Worm (Caenorhabditis elegans) whole organism, L1 larva: ENCODE results near the gene anp-1.

Source experiments
- C16A3.4 ChIP-seq: fragments of 150-350 bp; optimal IDR thresholded peaks from 2 replicates; lab custom pipeline; 2014; ENCODE audit warnings: missing biosample characterization, missing genetic modification characterization
- aha-1 ChIP-seq: fragments of 150-350 bp; optimal IDR thresholded peaks from 2 replicates; lab custom pipeline; 2014; ENCODE audit warnings: missing biosample characterization, missing genetic modification characterization
- alr-1 ChIP-seq: fragments of 200-800 bp; sonication (Bioruptor generic); optimal IDR thresholded peaks from 2 replicates; lab custom pipeline; 2018; ENCODE audit warnings: borderline replicate concordance, mild to moderate bottlenecking, missing genetic modification characterization, missing compliant biosample characterization
- blmp-1 ChIP-seq: fragments of 150-350 bp; optimal IDR thresholded peaks from 2 replicates; lab custom pipeline; 2014; ENCODE audit warnings: missing biosample characterization, missing genetic modification characterization
- ceh-63 ChIP-seq: fragments of 200-800 bp; sonication (Bioruptor generic); optimal IDR thresholded peaks from 2 replicates; lab custom pipeline; 2018; ENCODE audit warnings: mild to moderate bottlenecking, missing genetic modification characterization, missing compliant biosample characterization
- ceh-82 ChIP-seq, 3 experiments: fragments of 150-350 bp in 1 of 3; sonication (generic microtip) in 2 of 3; optimal IDR thresholded peaks; 2 replicates each; lab custom pipeline; 2014 to 2017; ENCODE audit warnings: missing biosample characterization in 3 of 3, missing genetic modification characterization in 3 of 3
- ces-1 ChIP-seq: fragments of 150-350 bp; optimal IDR thresholded peaks from 2 replicates; lab custom pipeline; 2014; ENCODE audit warnings: missing biosample characterization, missing genetic modification reagents, missing genetic modification characterization
- dpl-1 ChIP-seq, 3 experiments: fragments of 150-350 bp in 2 of 3; sonication (generic microtip) in 1 of 3; optimal IDR thresholded peaks; 2 replicates each; lab custom pipeline; 2014 to 2017; ENCODE audit warnings: missing biosample characterization in 3 of 3, missing genetic modification characterization in 3 of 3, missing genetic modification reagents in 3 of 3
- dsc-1 ChIP-seq: sonication (generic microtip); optimal IDR thresholded peaks from 2 replicates; lab custom pipeline; 2016; ENCODE audit warnings: mild to moderate bottlenecking, missing genetic modification characterization, missing compliant biosample characterization
- efl-3 ChIP-seq: fragments of 200-800 bp; sonication (Bioruptor generic); optimal IDR thresholded peaks from 2 replicates; lab custom pipeline; 2018; ENCODE audit warnings: mild to moderate bottlenecking, missing genetic modification characterization, missing compliant biosample characterization
- egl-27 ChIP-seq, 2 experiments: fragments of 150-350 bp in 1 of 2; sonication (generic microtip); optimal IDR thresholded peaks; 3 replicates each; lab custom pipeline; 2017 to 2018; ENCODE audit warnings: missing biosample characterization in 2 of 2, missing genetic modification characterization in 2 of 2, missing genetic modification reagents in 2 of 2
- elt-3 ChIP-seq, 6 experiments: fragments of 150-350 bp in 1 of 6; sonication (generic microtip); optimal IDR thresholded peaks; 2 replicates each; lab custom pipeline; 2017 to 2018; ENCODE audit warnings: missing biosample characterization in 6 of 6, missing genetic modification characterization in 6 of 6, inconsistent platforms in 1 of 6
- ets-5 ChIP-seq: fragments of 200-800 bp; sonication (Bioruptor generic); IDR thresholded peaks from 2 replicates; pipeline ENCODE4 v1.3.6; 2022; ENCODE audit warnings: missing genetic modification characterization, missing compliant biosample characterization
- fkh-10 ChIP-seq: sonication (generic microtip); optimal IDR thresholded peaks from 2 replicates; lab custom pipeline; 2017; ENCODE audit warnings: missing biosample characterization, missing genetic modification reagents, missing genetic modification characterization
- fkh-4 ChIP-seq: sonication (generic microtip); optimal IDR thresholded peaks from 2 replicates; lab custom pipeline; 2016; ENCODE audit warnings: missing compliant biosample characterization, missing genetic modification characterization, borderline replicate concordance
- fkh-8 ChIP-seq: sonication (generic microtip); optimal IDR thresholded peaks from 2 replicates; lab custom pipeline; 2016; ENCODE audit warnings: mild to moderate bottlenecking, missing genetic modification characterization, missing compliant biosample characterization
- fos-1 ChIP-seq: fragments of 150-350 bp; optimal IDR thresholded peaks from 2 replicates; lab custom pipeline; 2014; ENCODE audit warnings: missing biosample characterization, missing genetic modification characterization
- grh-1 ChIP-seq: fragments of 200-800 bp; sonication (Bioruptor generic); IDR thresholded peaks from 2 replicates; pipeline ENCODE4 v1.3.6; 2022; ENCODE audit warnings: missing genetic modification reagents, missing genetic modification characterization, missing compliant biosample characterization
- hpl-2 ChIP-seq: fragments of 150-350 bp; optimal IDR thresholded peaks from 2 replicates; lab custom pipeline; 2014; ENCODE audit warnings: missing biosample characterization, missing genetic modification reagents, missing genetic modification characterization
- lin-14 ChIP-seq: fragments of 200-800 bp; sonication (Bioruptor generic); optimal IDR thresholded peaks from 2 replicates; lab custom pipeline; 2018; ENCODE audit warnings: mild to moderate bottlenecking, missing genetic modification characterization, moderate library complexity, missing compliant biosample characterization
- lin-15B ChIP-seq: fragments of 150-350 bp; sonication (generic microtip); optimal IDR thresholded peaks from 3 replicates; lab custom pipeline; 2014; ENCODE audit warnings: missing biosample characterization, missing genetic modification characterization
- lin-35 ChIP-seq, 2 experiments: fragments of 150-350 bp; optimal IDR thresholded peaks; 2 replicates each; lab custom pipeline; 2014; ENCODE audit warnings: missing biosample characterization in 2 of 2, missing genetic modification characterization in 2 of 2, missing genetic modification reagents in 2 of 2
- lir-3 ChIP-seq: sonication (generic microtip); optimal IDR thresholded peaks from 2 replicates; lab custom pipeline; 2016; ENCODE audit warnings: mild to moderate bottlenecking, missing genetic modification characterization, moderate library complexity, missing compliant biosample characterization; ENCODE audit not compliant: poor library complexity
- lsy-2 ChIP-seq, 2 experiments: fragments of 150-350 bp; optimal IDR thresholded peaks; 2 replicates each; lab custom pipeline; 2014; ENCODE audit warnings: missing biosample characterization in 2 of 2, missing genetic modification characterization in 2 of 2
- mab-9 ChIP-seq: fragments of 200-800 bp; sonication (Bioruptor generic); IDR thresholded peaks from 2 replicates; pipeline ENCODE4 v1.3.6; 2022; ENCODE audit warnings: missing genetic modification reagents, missing genetic modification characterization, missing compliant biosample characterization
- nhr-11 ChIP-seq: fragments of 150-350 bp; optimal IDR thresholded peaks from 2 replicates; lab custom pipeline; 2014; ENCODE audit warnings: missing biosample characterization, missing genetic modification characterization
- nhr-19 ChIP-seq: fragments of 200-800 bp; sonication (Bioruptor generic); conservative IDR thresholded peaks from 2 replicates; pipeline ENCODE4 v1.3.6; 2022; ENCODE audit warnings: missing genetic modification characterization, missing compliant biosample characterization
- nhr-20 ChIP-seq: sonication (generic microtip); optimal IDR thresholded peaks from 2 replicates; lab custom pipeline; 2016; ENCODE audit warnings: mild to moderate bottlenecking, missing genetic modification characterization, missing compliant biosample characterization
- nhr-237 ChIP-seq: fragments of 150-350 bp; optimal IDR thresholded peaks from 2 replicates; lab custom pipeline; 2014; ENCODE audit warnings: missing biosample characterization, missing genetic modification characterization
- nhr-47 ChIP-seq: sonication (generic microtip); optimal IDR thresholded peaks from 2 replicates; lab custom pipeline; 2016; ENCODE audit warnings: mild to moderate bottlenecking, missing genetic modification characterization, moderate library complexity, missing compliant biosample characterization
- nhr-77 ChIP-seq: fragments of 150-350 bp; optimal IDR thresholded peaks from 2 replicates; lab custom pipeline; 2014; ENCODE audit warnings: missing biosample characterization, missing genetic modification characterization
- pag-3 ChIP-seq: sonication (generic microtip); optimal IDR thresholded peaks from 2 replicates; lab custom pipeline; 2017; ENCODE audit warnings: missing genetic modification characterization, mild to moderate bottlenecking, missing compliant biosample characterization, antibody characterized with exemption, borderline replicate concordance; ENCODE audit not compliant: insufficient read depth
- pax-3 ChIP-seq: fragments of 200-800 bp; sonication (Bioruptor generic); optimal IDR thresholded peaks from 2 replicates; lab custom pipeline; 2018; ENCODE audit warnings: mild to moderate bottlenecking, missing genetic modification characterization, moderate library complexity, missing compliant biosample characterization
- skn-1 ChIP-seq: fragments of 150-350 bp; optimal IDR thresholded peaks from 2 replicates; lab custom pipeline; 2014; ENCODE audit warnings: missing biosample characterization, missing genetic modification characterization
- snpc-4 ChIP-seq: fragments of 150-350 bp; optimal IDR thresholded peaks from 2 replicates; lab custom pipeline; 2014; ENCODE audit warnings: missing biosample characterization, missing genetic modification characterization
- snu-23 ChIP-seq: sonication (generic microtip); optimal IDR thresholded peaks from 2 replicates; lab custom pipeline; 2016; ENCODE audit warnings: missing genetic modification characterization, missing compliant biosample characterization
- swsn-7 ChIP-seq: sonication (generic microtip); optimal IDR thresholded peaks from 2 replicates; lab custom pipeline; 2016; ENCODE audit warnings: missing genetic modification characterization, missing compliant biosample characterization
- unc-62 ChIP-seq: fragments of 150-350 bp; optimal IDR thresholded peaks from 2 replicates; lab custom pipeline; 2014; ENCODE audit warnings: missing biosample characterization, missing genetic modification reagents, missing genetic modification characterization
- unc-86 ChIP-seq: sonication (generic microtip); optimal IDR thresholded peaks from 2 replicates; lab custom pipeline; 2016; ENCODE audit warnings: missing genetic modification characterization, missing compliant biosample characterization
- unc-98 ChIP-seq: fragments of 200-800 bp; sonication (Bioruptor generic); IDR thresholded peaks from 2 replicates; pipeline ENCODE4 v1.3.6; 2022; ENCODE audit warnings: missing genetic modification characterization, missing compliant biosample characterization
- xbp-1 ChIP-seq: sonication (generic microtip); optimal IDR thresholded peaks from 2 replicates; lab custom pipeline; 2016; ENCODE audit warnings: missing genetic modification characterization, missing compliant biosample characterization
- zag-1 ChIP-seq: fragments of 150-350 bp; optimal IDR thresholded peaks from 2 replicates; lab custom pipeline; 2014; ENCODE audit warnings: missing biosample characterization, missing genetic modification characterization
- ztf-11 ChIP-seq, 2 experiments: sonication (generic microtip); optimal IDR thresholded peaks; 2 replicates each; lab custom pipeline; 2016 to 2017; ENCODE audit warnings: missing genetic modification characterization in 2 of 2, missing biosample characterization in 1 of 2, missing compliant biosample characterization in 1 of 2

The anp-1 gene

ce11 chrV:12814481-12814882, 44.8 kb upstream of the anp-1 start (continued):
- TF ChIP-seq grh-1 (GFP tag; lab: Robert Waterston, UW) (no peak), pax-3 (tag; lab: Kevin White, UChicago) (peak; percentile 90), fkh-8 (tag; lab: Kevin White, UChicago) (peak; percentile 87), unc-62 (GFP tag; lab: Kevin White, UChicago) (no peak), aha-1 (tag; lab: Kevin White, UChicago) (no peak), nhr-237 (tag; lab: Kevin White, UChicago) (no peak), skn-1 (tag; lab: Kevin White, UChicago) (peak; percentile 44)
- TF ChIP-seq, all 84 proteins: peak for 42

- TF ChIP-seq lin-35 (GFP tag; optimal IDR thresholded peaks at IDR 0.05; lab: Kevin White, UChicago) (peak in 1 of 2 experiments; percentile 2), C16A3.4 (tag; lab: Kevin White, UChicago) (peak; percentile 22), xbp-1 (tag; lab: Kevin White, UChicago) (no peak)
These were observed 43.9 kb upstream of the anp-1 start for ce11 chrV:12815386-12815785.

DNA sequence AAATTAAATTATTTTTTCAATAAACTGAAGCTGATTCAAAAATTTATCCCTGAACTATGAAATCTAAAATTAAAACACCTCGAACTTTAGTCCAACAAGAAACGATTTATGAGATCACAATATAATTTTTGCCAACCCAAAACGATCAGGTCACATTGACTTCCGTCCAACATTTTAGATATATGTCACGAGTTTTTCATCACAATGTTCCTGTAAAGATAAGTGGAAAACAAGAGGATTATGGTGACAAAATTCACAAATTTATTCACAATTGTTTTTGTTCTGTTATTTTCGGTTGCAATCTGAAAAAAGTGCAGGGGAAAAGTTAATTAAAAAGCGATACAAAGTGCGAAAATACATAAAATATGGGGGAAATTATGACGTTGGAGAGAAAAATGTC, 42.6 kb upstream of the anp-1 start:
- TF ChIP-seq zag-1 (tag; lab: Kevin White, UChicago) (no peak), blmp-1 (tag; lab: Kevin White, UChicago) (peak; percentile 27), efl-3 (GFP tag; lab: Kevin White, UChicago) (no peak)

DNA sequence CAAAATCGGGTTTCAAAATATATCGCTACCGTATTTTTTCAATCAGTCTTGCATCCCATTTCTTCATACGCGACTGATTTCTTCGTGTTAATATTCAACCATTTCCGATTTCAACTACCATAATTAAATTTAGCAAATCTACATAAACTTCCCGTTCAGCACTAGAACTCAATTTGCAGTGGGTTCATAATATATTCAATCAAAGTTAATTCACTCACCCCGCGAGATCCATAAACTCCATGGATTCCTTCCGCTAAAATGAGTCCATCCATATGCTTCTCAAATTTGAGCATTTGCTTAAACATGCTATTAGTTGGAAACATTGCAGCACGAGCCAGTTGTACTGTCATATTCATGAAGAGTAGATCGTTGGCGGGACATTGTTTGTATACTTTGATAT, 40.8 kb upstream of the anp-1 start:
- TF ChIP-seq elt-3 (tag; optimal IDR thresholded peaks at IDR 0.05; lab: Kevin White, UChicago) (no peak), ceh-63 (GFP tag; lab: Kevin White, UChicago) (no peak), nhr-11 (tag; lab: Kevin White, UChicago) (no peak), unc-98 (GFP tag; lab: Robert Waterston, UW) (no peak), snpc-4 (tag; lab: Kevin White, UChicago) (no peak), egl-27 (tag; optimal IDR thresholded peaks at IDR 0.05; lab: Kevin White, UChicago) (no peak), dsc-1 (tag; lab: Kevin White, UChicago) (no peak), lin-14 (GFP tag; lab: Kevin White, UChicago) (no peak), ets-5 (no peak), lsy-2 (tag; optimal IDR thresholded peaks at IDR 0.05; lab: Kevin White, UChicago) (no peak), hpl-2 (GFP tag; lab: Kevin White, UChicago) (no peak), ztf-11 (tag; optimal IDR thresholded peaks at IDR 0.05; lab: Kevin White, UChicago) (no peak)

DNA sequence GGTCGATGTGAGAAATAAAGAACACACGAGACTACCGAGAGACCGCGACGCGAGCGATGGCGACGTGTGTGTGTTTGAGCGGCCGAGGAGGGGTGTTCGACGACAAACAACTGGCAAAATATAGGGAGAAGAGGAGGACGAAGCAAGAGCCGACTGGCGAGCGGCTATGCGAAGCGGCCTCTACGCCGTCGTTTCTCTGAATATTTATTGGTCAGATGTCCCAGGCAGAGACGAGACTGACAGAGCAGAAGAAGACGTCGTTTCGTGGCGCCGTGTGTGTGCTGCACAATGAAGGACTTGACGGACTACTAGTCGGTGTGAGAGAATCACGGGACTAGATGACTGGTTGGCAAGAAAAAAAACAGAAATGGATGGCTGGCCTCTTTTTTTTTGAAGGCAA, 40.1 kb upstream of the anp-1 start:
- TF ChIP-seq skn-1 (tag; lab: Kevin White, UChicago) (no peak), nhr-11 (tag; lab: Kevin White, UChicago) (no peak), fkh-10 (GFP tag; lab: Kevin White, UChicago) (peak; percentile 42), dsc-1 (tag; lab: Kevin White, UChicago) (peak; percentile 8), pag-3 (tag; lab: Kevin White, UChicago) (no peak), swsn-7 (tag; lab: Kevin White, UChicago) (peak; percentile 15), nhr-47 (tag; lab: Kevin White, UChicago) (peak; percentile 51), nhr-19 (GFP tag; lab: Robert Waterston, UW) (no peak), fos-1 (no peak), nhr-20 (tag; lab: Kevin White, UChicago) (peak; percentile 20), unc-86 (tag; lab: Kevin White, UChicago) (peak; percentile 34), hpl-2 (GFP tag; lab: Kevin White, UChicago) (no peak), mab-9 (GFP tag; lab: Robert Waterston, UW) (no peak), lsy-2 (tag; optimal IDR thresholded peaks at IDR 0.05; lab: Kevin White, UChicago) (peak in 1 of 2 experiments; percentile 36), ces-1 (GFP tag; lab: Kevin White, UChicago) (no peak), snu-23 (GFP tag; lab: Kevin White, UChicago) (peak; percentile 18), elt-3 (tag; optimal IDR thresholded peaks at IDR 0.05; lab: Kevin White, UChicago) (no peak), fkh-8 (tag; lab: Kevin White, UChicago) (peak; percentile 88), snpc-4 (tag; lab: Kevin White, UChicago) (peak; percentile 25), dpl-1 (GFP tag; optimal IDR thresholded peaks at IDR 0.05; lab: Kevin White, UChicago) (peak in 1 of 3 experiments; percentile 17), fkh-4 (tag; lab: Kevin White, UChicago) (no peak), lin-15B (tag; lab: Kevin White, UChicago) (no peak), nhr-77 (no peak), xbp-1 (tag; lab: Kevin White, UChicago) (peak; percentile 21), alr-1 (tag; lab: Kevin White, UChicago) (no peak), lir-3 (peak; percentile 53), ceh-82 (tag; optimal IDR thresholded peaks at IDR 0.05; lab: Kevin White, UChicago) (peak in 1 of 3 experiments; percentile 52)
